Fruit fly (Drosophila melanogaster) whole organism, prepupa: ENCODE data around the gene CG17801.

Experiments used
- CG10669 ChIP-seq: fragments of 200-800 bp; sonication (Bioruptor generic); optimal IDR thresholded peaks from 3 replicates; lab custom pipeline; 2018; ENCODE audit warnings: missing biosample characterization, mild to moderate bottlenecking, missing genetic modification characterization, moderate library complexity
- CG11294 ChIP-seq: fragments of 200-800 bp; sonication (Bioruptor generic); IDR thresholded peaks from 2 replicates; pipeline ENCODE4 v1.3.6; 2022; ENCODE audit warnings: missing biosample characterization, missing genetic modification characterization
- CG11762 ChIP-seq: fragments of 200-800 bp; sonication (Bioruptor generic); optimal IDR thresholded peaks from 3 replicates; lab custom pipeline; 2016; ENCODE audit warnings: missing biosample characterization, missing genetic modification characterization; ENCODE audit not compliant: insufficient read depth
- CG15336 ChIP-seq: fragments of 200-800 bp; sonication (Bioruptor generic); IDR thresholded peaks from 2 replicates; pipeline ENCODE4 v1.3.6; 2022; ENCODE audit warnings: missing biosample characterization, missing genetic modification characterization
- CG1621 ChIP-seq: fragments of 200-800 bp; sonication (Bioruptor generic); optimal IDR thresholded peaks from 3 replicates; lab custom pipeline; 2018; ENCODE audit warnings: missing biosample characterization, mild to moderate bottlenecking, missing genetic modification characterization
- CG16779 ChIP-seq: fragments of 200-800 bp; sonication (Bioruptor generic); optimal IDR thresholded peaks from 3 replicates; lab custom pipeline; 2017; ENCODE audit warnings: missing biosample characterization, mild to moderate bottlenecking, missing genetic modification characterization
- CG32006 ChIP-seq: fragments of 200-800 bp; sonication (Bioruptor generic); optimal IDR thresholded peaks from 3 replicates; lab custom pipeline; 2017; ENCODE audit warnings: missing biosample characterization, mild to moderate bottlenecking, missing genetic modification characterization
- CG3919 ChIP-seq: fragments of 200-800 bp; sonication (Bioruptor generic); optimal IDR thresholded peaks from 3 replicates; lab custom pipeline; 2016; ENCODE audit warnings: missing biosample characterization, missing genetic modification characterization
- CG6163 ChIP-seq: fragments of 200-800 bp; sonication (Bioruptor generic); IDR thresholded peaks from 3 replicates; pipeline ENCODE4 v1.3.6; 2022; ENCODE audit warnings: missing biosample characterization, missing genetic modification characterization
- CG6276 ChIP-seq: fragments of 200-800 bp; sonication (Bioruptor generic); optimal IDR thresholded peaks from 2 replicates; lab custom pipeline; 2017; ENCODE audit warnings: missing biosample characterization, mild to moderate bottlenecking, missing genetic modification characterization
- CG7368 ChIP-seq: fragments of 200-800 bp; sonication (Bioruptor generic); optimal IDR thresholded peaks from 3 replicates; lab custom pipeline; 2016; ENCODE audit warnings: missing biosample characterization, missing genetic modification characterization
- CG8119 ChIP-seq: fragments of 200-800 bp; sonication (Bioruptor generic); IDR thresholded peaks from 3 replicates; pipeline ENCODE4 v1.3.6; 2022; ENCODE audit warnings: missing biosample characterization, missing genetic modification characterization
- CG8319 ChIP-seq: fragments of 200-800 bp; sonication (Bioruptor generic); optimal IDR thresholded peaks from 3 replicates; lab custom pipeline; 2016; ENCODE audit warnings: missing biosample characterization, missing genetic modification characterization
- Eip75B ChIP-seq: fragments of 200-800 bp; sonication (Bioruptor generic); optimal IDR thresholded peaks from 3 replicates; lab custom pipeline; 2016; ENCODE audit warnings: missing biosample characterization, missing genetic modification characterization
- Eip78C ChIP-seq: fragments of 200-800 bp; sonication (Bioruptor generic); peaks from one replicate; lab custom pipeline; 2016; ENCODE audit warnings: missing biosample characterization, missing genetic modification characterization
- Eip93F ChIP-seq: fragments of 200-800 bp; sonication (Bioruptor generic); optimal IDR thresholded peaks from 2 replicates; lab custom pipeline; 2016; ENCODE audit warnings: missing biosample characterization, mild to moderate bottlenecking, missing genetic modification characterization
- Ets21C ChIP-seq: fragments of 200-800 bp; sonication (Bioruptor generic); optimal IDR thresholded peaks from 3 replicates; lab custom pipeline; 2016; ENCODE audit warnings: missing biosample characterization, missing genetic modification characterization
- Hr38 ChIP-seq: sonication (Bioruptor generic); optimal IDR thresholded peaks from 2 replicates; lab custom pipeline; 2016; ENCODE audit warnings: missing biosample characterization, missing genetic modification characterization
- Hr39 ChIP-seq: fragments of 200-800 bp; sonication (Bioruptor generic); optimal IDR thresholded peaks from 2 replicates; lab custom pipeline; 2016; ENCODE audit warnings: missing biosample characterization, missing genetic modification characterization
- Hr4 ChIP-seq: fragments of 200-800 bp; sonication (Bioruptor generic); optimal IDR thresholded peaks from 3 replicates; lab custom pipeline; 2016; ENCODE audit warnings: missing biosample characterization, missing genetic modification characterization
- OdsH ChIP-seq: fragments of 200-800 bp; sonication (Bioruptor generic); optimal IDR thresholded peaks from 3 replicates; lab custom pipeline; 2016; ENCODE audit warnings: missing biosample characterization, missing genetic modification characterization
- Sox14 ChIP-seq: fragments of 200-800 bp; sonication (Bioruptor generic); optimal IDR thresholded peaks from 3 replicates; lab custom pipeline; 2016; ENCODE audit warnings: missing biosample characterization, missing genetic modification characterization
- acj6 ChIP-seq: fragments of 200-800 bp; sonication (Bioruptor generic); optimal IDR thresholded peaks from 3 replicates; lab custom pipeline; 2016; ENCODE audit warnings: missing biosample characterization, missing genetic modification characterization
- cyc ChIP-seq: fragments of 200-800 bp; sonication (Bioruptor generic); optimal IDR thresholded peaks from 3 replicates; lab custom pipeline; 2016; ENCODE audit warnings: missing biosample characterization, missing genetic modification characterization
- dsx ChIP-seq: fragments of 200-800 bp; optimal IDR thresholded peaks from 3 replicates; lab custom pipeline; 2019; ENCODE audit warnings: missing biosample characterization, mild to moderate bottlenecking, missing genetic modification characterization, moderate library complexity; ENCODE audit not compliant: poor library complexity, severe bottlenecking
- eg ChIP-seq: fragments of 200-800 bp; sonication (Bioruptor generic); IDR thresholded peaks from 3 replicates; pipeline ENCODE4 v1.3.6; 2022; ENCODE audit warnings: missing biosample characterization, missing genetic modification characterization
- fkh ChIP-seq: fragments of 200-800 bp; sonication (Bioruptor generic); optimal IDR thresholded peaks from 3 replicates; lab custom pipeline; 2017; ENCODE audit warnings: missing biosample characterization, mild to moderate bottlenecking, missing genetic modification characterization, moderate library complexity
- lz ChIP-seq: fragments of 200-800 bp; sonication (Bioruptor generic); optimal IDR thresholded peaks from 3 replicates; lab custom pipeline; 2016; ENCODE audit warnings: missing biosample characterization, missing genetic modification characterization
- net ChIP-seq: fragments of 200-800 bp; sonication (Bioruptor generic); optimal IDR thresholded peaks from 3 replicates; lab custom pipeline; 2016; ENCODE audit warnings: missing biosample characterization, missing genetic modification characterization
- salr ChIP-seq, 2 experiments: fragments of 200-800 bp; sonication (Bioruptor generic); optimal IDR thresholded peaks; 3 replicates each; lab custom pipeline; 2016 to 2018; ENCODE audit warnings: missing biosample characterization in 2 of 2, missing genetic modification characterization in 2 of 2, mild to moderate bottlenecking in 1 of 2
- svp ChIP-seq: fragments of 200-800 bp; sonication (Bioruptor generic); peaks from one replicate; lab custom pipeline; 2016; ENCODE audit warnings: missing biosample characterization, missing genetic modification characterization
- topi ChIP-seq: fragments of 200-800 bp; sonication (Bioruptor generic); optimal IDR thresholded peaks from 3 replicates; lab custom pipeline; 2016; ENCODE audit warnings: missing biosample characterization, missing genetic modification characterization
- vri ChIP-seq: fragments of 200-800 bp; sonication (Bioruptor generic); optimal IDR thresholded peaks from 3 replicates; lab custom pipeline; 2016; ENCODE audit warnings: missing biosample characterization, mild to moderate bottlenecking, missing genetic modification characterization

CG17801 gene

dm6 chr3R:17789937-17790336 is 16.9 kb downstream of the CG17801 start (continued):
- TF ChIP-seq CG6163 (GFP tag; lab: Robert Waterston, UW) (no peak), Ets21C (GFP tag; lab: Kevin White, UChicago) (no peak), Eip75B (GFP tag; lab: Kevin White, UChicago) (peak; percentile 4), CG8319 (GFP tag; lab: Kevin White, UChicago) (no peak), vri (GFP tag; lab: Kevin White, UChicago) (no peak), Hr38 (no peak), dsx (GFP tag; lab: Kevin White, UChicago) (no peak), Eip93F (GFP tag; lab: Kevin White, UChicago) (no peak), Sox14 (GFP tag; lab: Kevin White, UChicago) (no peak)

DNA sequence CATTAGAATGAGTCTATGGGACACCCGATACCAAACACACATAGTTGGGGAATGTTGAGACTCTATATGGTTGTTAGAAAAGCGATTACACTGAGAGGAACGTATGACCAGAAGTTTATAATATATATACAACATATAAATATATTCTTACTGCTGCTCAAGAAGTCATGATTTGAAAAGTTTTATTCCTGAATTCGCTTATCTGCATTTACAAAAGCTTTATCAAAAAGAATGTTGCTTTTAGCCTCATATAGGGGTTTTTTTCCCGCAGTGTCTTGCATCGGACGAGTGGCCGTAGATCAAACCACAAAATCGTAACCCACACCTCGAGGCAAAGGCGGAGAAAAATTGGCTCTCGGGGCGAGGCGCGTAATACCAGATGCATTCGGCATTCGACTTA is 19.1 kb downstream of the CG17801 start:
- TF ChIP-seq Eip78C (GFP tag; lab: Kevin White, UChicago), result peak; percentile 45
- TF ChIP-seq Sox14 (GFP tag; lab: Kevin White, UChicago), result no peak
- no peak for TF ChIP-seq CG7368 (GFP tag; lab: Kevin White, UChicago)
- no peak for TF ChIP-seq CG1621 (tag; lab: Kevin White, UChicago)
- TF ChIP-seq CG15336 (GFP tag; lab: Robert Waterston, UW), result peak; percentile 50; the same call in 1 of the 2 replicates
- TF ChIP-seq Ets21C (GFP tag; lab: Kevin White, UChicago), result no peak
- no peak for TF ChIP-seq salr (GFP tag; optimal IDR thresholded peaks at IDR 0.05; lab: Kevin White, UChicago)
- TF ChIP-seq acj6, result no peak
- peak; percentile 38; the same call in 1 of the 3 replicates for TF ChIP-seq eg
- peak; percentile 45 for TF ChIP-seq CG32006 (GFP tag; lab: Kevin White, UChicago)
- no peak for TF ChIP-seq Hr38
- TF ChIP-seq CG6276 (GFP tag; lab: Kevin White, UChicago), result peak; percentile 13
- no peak for TF ChIP-seq CG16779 (tag; lab: Kevin White, UChicago)
- TF ChIP-seq CG8119 (GFP tag; lab: Robert Waterston, UW), result 0 out of 3 replicates have a peak, but pooled peaks have one; percentile 34

- TF ChIP-seq CG8319 (GFP tag; lab: Kevin White, UChicago), result no peak
- peak; percentile 37; the same call in 1 of the 2 replicates for TF ChIP-seq CG15336 (GFP tag; lab: Robert Waterston, UW)
- no peak for TF ChIP-seq CG11294 (GFP tag; lab: Robert Waterston, UW)
- TF ChIP-seq CG8119 (GFP tag; lab: Robert Waterston, UW), result 0 out of 3 replicates have a peak, but pooled peaks have one; percentile 19
- peak; percentile 52 for TF ChIP-seq Eip78C (GFP tag; lab: Kevin White, UChicago)
- TF ChIP-seq eg, result peak; percentile 56; the same call in 2 of the 3 replicates
- TF ChIP-seq salr (GFP tag; optimal IDR thresholded peaks at IDR 0.05; lab: Kevin White, UChicago), result no peak
- no peak for TF ChIP-seq topi (GFP tag; lab: Kevin White, UChicago)
- TF ChIP-seq CG10669 (GFP tag; lab: Kevin White, UChicago), result no peak
- no peak for TF ChIP-seq Hr38
- TF ChIP-seq CG3919 (GFP tag; lab: Kevin White, UChicago), result no peak
- peak; percentile 28 for TF ChIP-seq Hr4 (GFP tag; lab: Kevin White, UChicago)
- TF ChIP-seq CG32006 (GFP tag; lab: Kevin White, UChicago), result peak; percentile 39
- no peak for TF ChIP-seq CG6163 (GFP tag; lab: Robert Waterston, UW)
- TF ChIP-seq CG11762 (GFP tag; lab: Kevin White, UChicago), result no peak
- no peak for TF ChIP-seq Eip75B (GFP tag; lab: Kevin White, UChicago)
- no peak for TF ChIP-seq Hr39
- TF ChIP-seq lz (GFP tag; lab: Kevin White, UChicago), result no peak
- TF ChIP-seq net (GFP tag; lab: Kevin White, UChicago), result no peak
- TF ChIP-seq OdsH (GFP tag; lab: Kevin White, UChicago), result no peak
- TF ChIP-seq svp (GFP tag; lab: Kevin White, UChicago), result no peak
- no peak for TF ChIP-seq fkh (GFP tag; lab: Kevin White, UChicago)
- no peak for TF ChIP-seq Sox14 (GFP tag; lab: Kevin White, UChicago)
- TF ChIP-seq, all 60 proteins: peak for 6
Observed at dm6 chr3R:17784189-17784588, 22.7 kb downstream of the CG17801 start.

dm6 chr3R:17783144-17783543 is 23.7 kb downstream of the CG17801 start:
- TF ChIP-seq cyc (no peak), CG32006 (GFP tag; lab: Kevin White, UChicago) (no peak), CG15336 (GFP tag; lab: Robert Waterston, UW) (peak; percentile 43; the same call in 1 of the 2 replicates)
